Worm (Caenorhabditis elegans) whole organism, late embryonic: ENCODE results near the gene F54E7.6.
A peak's percentile ranks its signal among the peaks of the same experiment; 100 is the strongest.

Source experiments
- ama-1 ChIP-seq: fragments of 150-350 bp; optimal IDR thresholded peaks from 2 replicates; lab custom pipeline; 2014
- ceh-34 ChIP-seq: sonication (generic microtip); optimal IDR thresholded peaks from 2 replicates; lab custom pipeline; 2016; ENCODE audit warnings: mild to moderate bottlenecking, missing genetic modification characterization, missing compliant biosample characterization
- dve-1 ChIP-seq: sonication (generic microtip); optimal IDR thresholded peaks from 2 replicates; lab custom pipeline; 2017; ENCODE audit warnings: antibody characterized with exemption, mild to moderate bottlenecking, missing genetic modification characterization, missing compliant biosample characterization
- ets-4 ChIP-seq: sonication (generic microtip); optimal IDR thresholded peaks from 2 replicates; lab custom pipeline; 2016; ENCODE audit warnings: missing genetic modification characterization, missing compliant biosample characterization
- pag-3 ChIP-seq: sonication (generic microtip); optimal IDR thresholded peaks from 2 replicates; lab custom pipeline; 2016; ENCODE audit warnings: missing compliant biosample characterization, missing genetic modification characterization, borderline replicate concordance
- pat-9 ChIP-seq: fragments of 200-800 bp; sonication (Bioruptor generic); optimal IDR thresholded peaks from 2 replicates; lab custom pipeline; 2018; ENCODE audit warnings: mild to moderate bottlenecking, missing genetic modification characterization, moderate library complexity, missing compliant biosample characterization
- pqm-1 ChIP-seq: sonication (generic microtip); optimal IDR thresholded peaks from 2 replicates; lab custom pipeline; 2016; ENCODE audit warnings: missing genetic modification characterization, missing compliant biosample characterization

ce11 chrIII:5678935-5679334 lies 18.1 kb upstream of the F54E7.6 start, which contains the start of the genes ska-3 and rps-12:
- peak; percentile 34 for TF ChIP-seq pqm-1 (tag; lab: Kevin White, UChicago)
- peak; percentile 58 for TF ChIP-seq pat-9 (tag; lab: Kevin White, UChicago)
- TF ChIP-seq ets-4: peak; percentile 95
- TF ChIP-seq ama-1 (lab: Kevin White, UChicago): no peak
- TF ChIP-seq pag-3 (tag; lab: Kevin White, UChicago): no peak
- TF ChIP-seq ceh-34: peak; percentile 89
- peak; percentile 95 for TF ChIP-seq dve-1 (tag; lab: Kevin White, UChicago)
